Worm (Caenorhabditis elegans) whole organism, mixed stage, embryonic: Measurements from ENCODE around the gene M142.5.

ENCODE experiments used
- elt-3 ChIP-seq: fragments of 150-350 bp; optimal IDR thresholded peaks from 2 replicates; lab custom pipeline; 2014; ENCODE audit warnings: missing biosample characterization, missing genetic modification characterization
- mep-1 ChIP-seq: fragments of 150-350 bp; optimal IDR thresholded peaks from 2 replicates; lab custom pipeline; 2017; ENCODE audit warnings: missing biosample characterization, missing genetic modification reagents, missing genetic modification characterization, inconsistent platforms
- nhr-12 ChIP-seq: fragments of 150-350 bp; optimal IDR thresholded peaks from 2 replicates; lab custom pipeline; 2014; ENCODE audit warnings: missing biosample characterization, missing genetic modification characterization
- unc-62 ChIP-seq: fragments of 150-350 bp; optimal IDR thresholded peaks from 2 replicates; lab custom pipeline; 2014; ENCODE audit warnings: missing biosample characterization, missing genetic modification reagents, missing genetic modification characterization

DNA sequence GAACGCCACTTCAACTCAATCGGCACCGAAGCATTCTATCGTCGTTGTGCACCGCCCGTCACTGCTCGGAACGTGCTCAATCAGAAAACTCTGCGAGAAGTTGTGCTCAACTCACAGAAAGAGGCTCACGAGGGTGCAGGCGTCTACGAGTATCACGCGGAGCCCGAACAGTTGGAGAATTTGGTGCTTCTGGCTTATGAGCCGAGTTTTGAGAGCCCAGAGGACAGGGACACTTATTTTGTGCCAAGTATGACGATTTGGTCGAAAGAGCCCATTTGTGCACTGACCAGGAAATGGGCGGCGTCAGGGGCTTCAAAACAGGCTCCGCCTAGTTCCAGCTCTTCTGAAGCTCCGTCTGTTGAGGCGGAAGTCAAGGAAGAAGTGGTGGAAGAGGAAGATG is 42.2 kb upstream of the M142.5 start:
- TF ChIP-seq nhr-12 (tag; lab: Kevin White, UChicago) (no peak), elt-3 (no peak), unc-62 (GFP tag; lab: Kevin White, UChicago) (no peak), mep-1 (no peak)
